Comparison of ENCODE assay signal across 1 fruit fly cellular context in genomic region chrX:6794190-6794589, dm6.
TF ChIP-seq lines count a peak whose summit lies in the region.

No protein-coding gene starts in this region.

TF ChIP-seq in whole organism, embryonic, 481 proteins besides CTCF, POLR2A, EP300 and RAD21 (continued from another document and continues in another):
- no peak for TF ChIP-seq vnd (GFP tag; IDR thresholded peaks at IDR 0.05; lab: Robert Waterston, UW; ENCODE audit: partially characterized antibody)
- no peak for TF ChIP-seq bbx (GFP tag; IDR thresholded peaks at IDR 0.05; lab: Robert Waterston, UW; ENCODE audit: partially characterized antibody)
- peak; percentile 82 for TF ChIP-seq ems (GFP tag; optimal IDR thresholded peaks at IDR 0.05; lab: Kevin White, UChicago)
- peak; percentile 48; the same call in 1 of the 2 replicates for TF ChIP-seq Adf1 (GFP tag; IDR thresholded peaks at IDR 0.05; lab: Robert Waterston, UW)
- TF ChIP-seq Eip74EF (GFP tag; optimal IDR thresholded peaks at IDR 0.05; lab: Kevin White, UChicago): peak in 1 of 2 experiments; percentile 67
- TF ChIP-seq CG3065 (GFP tag; optimal IDR thresholded peaks at IDR 0.05; lab: Kevin White, UChicago): peak; percentile 44
- TF ChIP-seq phol (tag; optimal IDR thresholded peaks at IDR 0.05; lab: Kevin White, UChicago): peak; percentile 75
- TF ChIP-seq Gsc (GFP tag; IDR thresholded peaks at IDR 0.05; lab: Robert Waterston, UW): peak; percentile 40; the same call in 1 of the 2 replicates
- peak; percentile 73 for TF ChIP-seq Asciz (GFP tag; optimal IDR thresholded peaks at IDR 0.05; lab: Kevin White, UChicago)
- TF ChIP-seq bsh (GFP tag; optimal IDR thresholded peaks at IDR 0.05; lab: Kevin White, UChicago): peak in 1 of 2 experiments; percentile 69
- TF ChIP-seq E2f2 (GFP tag; IDR thresholded peaks at IDR 0.05; lab: Robert Waterston, UW): peak; percentile 54
- TF ChIP-seq CG10543 (GFP tag; optimal IDR thresholded peaks at IDR 0.05; lab: Kevin White, UChicago): no peak
- TF ChIP-seq CG1602 (GFP tag; optimal IDR thresholded peaks at IDR 0.05; lab: Kevin White, UChicago): peak; percentile 78
- TF ChIP-seq CG6791 (GFP tag; IDR thresholded peaks at IDR 0.05; lab: Robert Waterston, UW; ENCODE audit: partially characterized antibody): no peak
- peak; percentile 72 to 76 for TF ChIP-seq Pdp1 (GFP tag; optimal IDR thresholded peaks at IDR 0.05; lab: Kevin White, UChicago)
- peak; percentile 84 for TF ChIP-seq Ptx1 (GFP tag; IDR thresholded peaks at IDR 0.05; lab: Robert Waterston, UW)
- TF ChIP-seq YL-1 (GFP tag; optimal IDR thresholded peaks at IDR 0.05; lab: Kevin White, UChicago): peak; percentile 18
- no peak for TF ChIP-seq zf30C (GFP tag; optimal IDR thresholded peaks at IDR 0.05; lab: Kevin White, UChicago)
- peak; percentile 83 for TF ChIP-seq gsb (GFP tag; IDR thresholded peaks at IDR 0.05; lab: Robert Waterston, UW)
- TF ChIP-seq en (GFP tag; optimal IDR thresholded peaks at IDR 0.05; lab: Kevin White, UChicago): peak; percentile 54
- TF ChIP-seq chn (GFP tag; optimal IDR thresholded peaks at IDR 0.05; lab: Kevin White, UChicago): peak; percentile 79
- TF ChIP-seq CG32772 (GFP tag; IDR thresholded peaks at IDR 0.05; lab: Robert Waterston, UW): peak; percentile 63
- TF ChIP-seq CG18599 (GFP tag; optimal IDR thresholded peaks at IDR 0.05; lab: Kevin White, UChicago): peak; percentile 78
- no peak for TF ChIP-seq fd102C (GFP tag; optimal IDR thresholded peaks at IDR 0.05; lab: Kevin White, UChicago)
- peak; percentile 73 for TF ChIP-seq CG31441 (GFP tag; IDR thresholded peaks at IDR 0.05; lab: Robert Waterston, UW)
- TF ChIP-seq CG12942 (GFP tag; optimal IDR thresholded peaks at IDR 0.05; lab: Kevin White, UChicago): peak; percentile 79
- TF ChIP-seq Optix (GFP tag; IDR thresholded peaks at IDR 0.05; lab: Robert Waterston, UW): peak; percentile 86
- peak; percentile 41 for TF ChIP-seq CG3163 (GFP tag; optimal IDR thresholded peaks at IDR 0.05; lab: Kevin White, UChicago)
- TF ChIP-seq Deaf1 (tag; optimal IDR thresholded peaks at IDR 0.05; lab: Kevin White, UChicago): peak; percentile 39
- TF ChIP-seq Dek (tag; optimal IDR thresholded peaks at IDR 0.05; lab: Kevin White, UChicago): peak; percentile 73
- TF ChIP-seq luna (GFP tag; optimal IDR thresholded peaks at IDR 0.05; lab: Kevin White, UChicago): peak; percentile 59
- TF ChIP-seq jumu (GFP tag; optimal IDR thresholded peaks at IDR 0.05; lab: Kevin White, UChicago): peak; percentile 50
- peak; percentile 73 for TF ChIP-seq CG4730 (GFP tag; IDR thresholded peaks at IDR 0.05; lab: Robert Waterston, UW)
- TF ChIP-seq CG17829 (tag; optimal IDR thresholded peaks at IDR 0.05; lab: Kevin White, UChicago): peak; percentile 61
- TF ChIP-seq chm (GFP tag; IDR thresholded peaks at IDR 0.05; lab: Robert Waterston, UW): peak; percentile 73; the same call in 1 of the 2 replicates
- TF ChIP-seq Sox102F (GFP tag; optimal IDR thresholded peaks at IDR 0.05; lab: Kevin White, UChicago): peak; percentile 87
- peak; percentile 56 for TF ChIP-seq Hand (GFP tag; optimal IDR thresholded peaks at IDR 0.05; lab: Kevin White, UChicago)
- TF ChIP-seq CG9932 (GFP tag; IDR thresholded peaks at IDR 0.05; lab: Robert Waterston, UW): peak; percentile 84
- peak; percentile 87 for TF ChIP-seq zfh1 (GFP tag; IDR thresholded peaks at IDR 0.05; lab: Robert Waterston, UW)
- TF ChIP-seq CG1529 (GFP tag; optimal IDR thresholded peaks at IDR 0.05; lab: Kevin White, UChicago): peak; percentile 63
- TF ChIP-seq ac (GFP tag; optimal IDR thresholded peaks at IDR 0.05; lab: Kevin White, UChicago): peak; percentile 36
- TF ChIP-seq tup (GFP tag; optimal IDR thresholded peaks at IDR 0.05; lab: Kevin White, UChicago): peak; percentile 55
- TF ChIP-seq B-H1 (GFP tag; IDR thresholded peaks at IDR 0.05; lab: Robert Waterston, UW): peak; percentile 74
- TF ChIP-seq HLHmδ (GFP tag; optimal IDR thresholded peaks at IDR 0.05; lab: Kevin White, UChicago): no peak
- TF ChIP-seq CG6854 (GFP tag; optimal IDR thresholded peaks at IDR 0.05; lab: Kevin White, UChicago): peak; percentile 67
- peak; percentile 80 for TF ChIP-seq tio (GFP tag; optimal IDR thresholded peaks at IDR 0.05; lab: Kevin White, UChicago)
- peak; percentile 81 for TF ChIP-seq CG11093 (GFP tag; IDR thresholded peaks at IDR 0.05; lab: Robert Waterston, UW)
- TF ChIP-seq CG11456 (GFP tag; IDR thresholded peaks at IDR 0.05; lab: Robert Waterston, UW): peak; percentile 92
- peak; percentile 75; the same call in 2 of the 3 replicates for TF ChIP-seq ase (GFP tag; IDR thresholded peaks at IDR 0.05; lab: Robert Waterston, UW)
- peak; percentile 56 for TF ChIP-seq Blimp-1 (GFP tag; optimal IDR thresholded peaks at IDR 0.05; lab: Kevin White, UChicago)
- TF ChIP-seq wdn (GFP tag; IDR thresholded peaks at IDR 0.05; lab: Robert Waterston, UW): peak; percentile 72
- TF ChIP-seq Lpt (GFP tag; optimal IDR thresholded peaks at IDR 0.05; lab: Kevin White, UChicago): no peak
- TF ChIP-seq danr (GFP tag; IDR thresholded peaks at IDR 0.05; lab: Robert Waterston, UW): peak; percentile 66
- TF ChIP-seq Sry-β (GFP tag; optimal IDR thresholded peaks at IDR 0.05; lab: Kevin White, UChicago): no peak
- TF ChIP-seq NC2α (GFP tag; optimal IDR thresholded peaks at IDR 0.05; lab: Kevin White, UChicago): peak; percentile 31
- peak; percentile 81 for TF ChIP-seq CG13424 (tag; optimal IDR thresholded peaks at IDR 0.05; lab: Kevin White, UChicago)
- TF ChIP-seq Bteb2 (GFP tag; optimal IDR thresholded peaks at IDR 0.05; lab: Kevin White, UChicago): peak; percentile 77
- TF ChIP-seq gsb-n (tag; optimal IDR thresholded peaks at IDR 0.05; lab: Kevin White, UChicago): peak; percentile 52
- peak; percentile 90 for TF ChIP-seq vvl (GFP tag; IDR thresholded peaks at IDR 0.05; lab: Robert Waterston, UW)
- no peak for TF ChIP-seq prd (optimal IDR thresholded peaks at IDR 0.05; lab: Kevin White, UChicago)
- TF ChIP-seq prd (GFP tag; IDR thresholded peaks at IDR 0.05; lab: Robert Waterston, UW): peak; percentile 88
- TF ChIP-seq Atf-2 (GFP tag; optimal IDR thresholded peaks at IDR 0.05; lab: Kevin White, UChicago): peak; percentile 79
- no peak for TF ChIP-seq gfzf (GFP tag; optimal IDR thresholded peaks at IDR 0.05; lab: Kevin White, UChicago)
- peak; percentile 82 for TF ChIP-seq bcd (GFP tag; optimal IDR thresholded peaks at IDR 0.05; lab: Kevin White, UChicago)
- TF ChIP-seq CG17186 (GFP tag; optimal IDR thresholded peaks at IDR 0.05; lab: Kevin White, UChicago): peak; percentile 15
- TF ChIP-seq CG6654 (GFP tag; optimal IDR thresholded peaks at IDR 0.05; lab: Kevin White, UChicago): peak; percentile 46
- TF ChIP-seq Atf3 (GFP tag; optimal IDR thresholded peaks at IDR 0.05; lab: Kevin White, UChicago): peak; percentile 74
- TF ChIP-seq eyg (GFP tag; optimal IDR thresholded peaks at IDR 0.05; lab: Kevin White, UChicago): peak; percentile 67
- peak; percentile 91 for TF ChIP-seq CG10366 (GFP tag; IDR thresholded peaks at IDR 0.05; lab: Robert Waterston, UW)
- TF ChIP-seq Doc2 (GFP tag; IDR thresholded peaks at IDR 0.05; lab: Robert Waterston, UW): 0 out of 2 replicates have a peak, but pooled peaks have one; percentile 41
- TF ChIP-seq Bgb (GFP tag; IDR thresholded peaks at IDR 0.05; lab: Robert Waterston, UW; ENCODE audit: partially characterized antibody): no peak
- no peak for TF ChIP-seq CG9797 (GFP tag; optimal IDR thresholded peaks at IDR 0.05; lab: Kevin White, UChicago)
- no peak for TF ChIP-seq CG30020 (tag; optimal IDR thresholded peaks at IDR 0.05; lab: Kevin White, UChicago)
- peak; percentile 69 for TF ChIP-seq CG4820 (GFP tag; optimal IDR thresholded peaks at IDR 0.05; lab: Kevin White, UChicago)
- TF ChIP-seq br (optimal IDR thresholded peaks at IDR 0.05; lab: Kevin White, UChicago): no peak
- peak; percentile 53 for TF ChIP-seq CG10267 (tag; optimal IDR thresholded peaks at IDR 0.05; lab: Kevin White, UChicago)
- TF ChIP-seq grn (GFP tag; optimal IDR thresholded peaks at IDR 0.05; lab: Kevin White, UChicago): no peak
- peak; percentile 92 for TF ChIP-seq Rfx (GFP tag; IDR thresholded peaks at IDR 0.05; lab: Robert Waterston, UW)
- no peak for TF ChIP-seq TFAM (GFP tag; optimal IDR thresholded peaks at IDR 0.05; lab: Kevin White, UChicago)
- peak; percentile 62 for TF ChIP-seq CG18011 (GFP tag; optimal IDR thresholded peaks at IDR 0.05; lab: Kevin White, UChicago)
- TF ChIP-seq tgo (GFP tag; IDR thresholded peaks at IDR 0.05; lab: Robert Waterston, UW): peak; percentile 81
- no peak for TF ChIP-seq Kr (GFP tag; optimal IDR thresholded peaks at IDR 0.05; lab: Kevin White, UChicago)
- TF ChIP-seq CG2889 (GFP tag; IDR thresholded peaks at IDR 0.05; lab: Robert Waterston, UW): peak; percentile 75; the same call in 2 of the 3 replicates
- TF ChIP-seq sug (tag; optimal IDR thresholded peaks at IDR 0.05; lab: Kevin White, UChicago): peak; percentile 44
- TF ChIP-seq Vsx1 (GFP tag; optimal IDR thresholded peaks at IDR 0.05; lab: Kevin White, UChicago): peak; percentile 56
- TF ChIP-seq her (GFP tag; optimal IDR thresholded peaks at IDR 0.05; lab: Kevin White, UChicago): peak; percentile 81
- TF ChIP-seq eve (GFP tag; optimal IDR thresholded peaks at IDR 0.05; lab: Kevin White, UChicago): peak in 1 of 2 experiments; percentile 73
- TF ChIP-seq CG13775 (GFP tag; optimal IDR thresholded peaks at IDR 0.05; lab: Kevin White, UChicago): peak; percentile 65
- TF ChIP-seq Six4 (GFP tag; optimal IDR thresholded peaks at IDR 0.05; lab: Kevin White, UChicago): peak; percentile 56
- peak; percentile 72 for TF ChIP-seq D19B (GFP tag; optimal IDR thresholded peaks at IDR 0.05; lab: Kevin White, UChicago)
- peak; percentile 76 for TF ChIP-seq CG8944 (GFP tag; optimal IDR thresholded peaks at IDR 0.05; lab: Kevin White, UChicago)
- TF ChIP-seq CG17912 (GFP tag; optimal IDR thresholded peaks at IDR 0.05; lab: Kevin White, UChicago): peak; percentile 29
- no peak for TF ChIP-seq Hmx (GFP tag; optimal IDR thresholded peaks at IDR 0.05; lab: Kevin White, UChicago)
- TF ChIP-seq Nf-YC (tag; optimal IDR thresholded peaks at IDR 0.05; lab: Kevin White, UChicago): peak; percentile 7
- no peak for TF ChIP-seq hbn (GFP tag; IDR thresholded peaks at IDR 0.05; lab: Robert Waterston, UW; ENCODE audit: partially characterized antibody)
- TF ChIP-seq jing (GFP tag; optimal IDR thresholded peaks at IDR 0.05; lab: Kevin White, UChicago): peak; percentile 80
- peak; percentile 51 for TF ChIP-seq btn (GFP tag; optimal IDR thresholded peaks at IDR 0.05; lab: Kevin White, UChicago)
- no peak for TF ChIP-seq Stat92E (GFP tag; optimal IDR thresholded peaks at IDR 0.05; lab: Kevin White, UChicago)
- no peak for TF ChIP-seq B-H2 (GFP tag; optimal IDR thresholded peaks at IDR 0.05; lab: Kevin White, UChicago)
- peak; percentile 45 for TF ChIP-seq slou (GFP tag; optimal IDR thresholded peaks at IDR 0.05; lab: Kevin White, UChicago)
- peak; percentile 73 for TF ChIP-seq CG10147 (GFP tag; optimal IDR thresholded peaks at IDR 0.05; lab: Kevin White, UChicago)
- peak; percentile 37 for TF ChIP-seq Spps (tag; optimal IDR thresholded peaks at IDR 0.05; lab: Kevin White, UChicago)
- TF ChIP-seq bab2 (GFP tag; optimal IDR thresholded peaks at IDR 0.05; lab: Kevin White, UChicago): peak; percentile 82
- TF ChIP-seq CG8924 (tag; optimal IDR thresholded peaks at IDR 0.05; lab: Kevin White, UChicago): peak; percentile 79
- TF ChIP-seq pros (GFP tag; optimal IDR thresholded peaks at IDR 0.05; lab: Kevin White, UChicago): no peak
- TF ChIP-seq mam (GFP tag; optimal IDR thresholded peaks at IDR 0.05; lab: Kevin White, UChicago): peak; percentile 86
- TF ChIP-seq sc (optimal IDR thresholded peaks at IDR 0.05; lab: Kevin White, UChicago): no peak
- TF ChIP-seq sc (GFP tag; optimal IDR thresholded peaks at IDR 0.05; lab: Kevin White, UChicago): peak; percentile 27
- TF ChIP-seq nerfin-1 (tag; optimal IDR thresholded peaks at IDR 0.05; lab: Kevin White, UChicago): peak; percentile 25
- peak; percentile 86 for TF ChIP-seq CG12659 (GFP tag; optimal IDR thresholded peaks at IDR 0.05; lab: Kevin White, UChicago)
- TF ChIP-seq Fer2 (tag; optimal IDR thresholded peaks at IDR 0.05; lab: Kevin White, UChicago): peak; percentile 39
- TF ChIP-seq CG8765 (GFP tag; IDR thresholded peaks at IDR 0.05; lab: Robert Waterston, UW): 0 out of 2 replicates have a peak, but pooled peaks have one; percentile 37
- no peak for TF ChIP-seq CG42726 (GFP tag; IDR thresholded peaks at IDR 0.05; lab: Robert Waterston, UW; ENCODE audit: partially characterized antibody)
- peak; percentile 41 for TF ChIP-seq CG14710 (tag; optimal IDR thresholded peaks at IDR 0.05; lab: Kevin White, UChicago)
- TF ChIP-seq Xbp1 (GFP tag; optimal IDR thresholded peaks at IDR 0.05; lab: Kevin White, UChicago): peak; percentile 86
- TF ChIP-seq Usf (GFP tag; optimal IDR thresholded peaks at IDR 0.05; lab: Kevin White, UChicago): peak; percentile 68
- TF ChIP-seq slbo (GFP tag; IDR thresholded peaks at IDR 0.05; lab: Robert Waterston, UW): peak; percentile 93
- TF ChIP-seq CG8281 (tag; optimal IDR thresholded peaks at IDR 0.05; lab: Kevin White, UChicago): peak; percentile 77
- TF ChIP-seq CG7786 (GFP tag; optimal IDR thresholded peaks at IDR 0.05; lab: Kevin White, UChicago): peak; percentile 80
- TF ChIP-seq lilli (GFP tag; optimal IDR thresholded peaks at IDR 0.05; lab: Kevin White, UChicago): peak; percentile 84
- peak; percentile 61; the same call in 2 of the 3 replicates for TF ChIP-seq jigr1 (GFP tag; IDR thresholded peaks at IDR 0.05; lab: Robert Waterston, UW)
- peak; percentile 73 for TF ChIP-seq pb (GFP tag; optimal IDR thresholded peaks at IDR 0.05; lab: Kevin White, UChicago)
- no peak for TF ChIP-seq zen2 (GFP tag; IDR thresholded peaks at IDR 0.05; lab: Robert Waterston, UW; ENCODE audit: partially characterized antibody)
- TF ChIP-seq CG11560 (tag; IDR thresholded peaks at IDR 0.05; lab: Robert Waterston, UW): peak; percentile 55; the same call in 2 of the 3 replicates
- no peak for TF ChIP-seq corto (GFP tag; optimal IDR thresholded peaks at IDR 0.05; lab: Kevin White, UChicago)
- peak; percentile 80 for TF ChIP-seq caup (GFP tag; optimal IDR thresholded peaks at IDR 0.05; lab: Kevin White, UChicago; ENCODE audit: severe bottlenecking)
- TF ChIP-seq dimm (GFP tag; IDR thresholded peaks at IDR 0.05; lab: Robert Waterston, UW): peak; percentile 68
- TF ChIP-seq ranshi (GFP tag; IDR thresholded peaks at IDR 0.05; lab: Robert Waterston, UW): peak; percentile 87
- no peak for TF ChIP-seq tna (GFP tag; IDR thresholded peaks at IDR 0.05; lab: Robert Waterston, UW; ENCODE audit: partially characterized antibody)
- TF ChIP-seq fd64A (GFP tag; optimal IDR thresholded peaks at IDR 0.05; lab: Kevin White, UChicago): peak; percentile 12
